Fruit fly (Drosophila melanogaster): Measurements from ENCODE around the gene Polr2D.

DNA sequence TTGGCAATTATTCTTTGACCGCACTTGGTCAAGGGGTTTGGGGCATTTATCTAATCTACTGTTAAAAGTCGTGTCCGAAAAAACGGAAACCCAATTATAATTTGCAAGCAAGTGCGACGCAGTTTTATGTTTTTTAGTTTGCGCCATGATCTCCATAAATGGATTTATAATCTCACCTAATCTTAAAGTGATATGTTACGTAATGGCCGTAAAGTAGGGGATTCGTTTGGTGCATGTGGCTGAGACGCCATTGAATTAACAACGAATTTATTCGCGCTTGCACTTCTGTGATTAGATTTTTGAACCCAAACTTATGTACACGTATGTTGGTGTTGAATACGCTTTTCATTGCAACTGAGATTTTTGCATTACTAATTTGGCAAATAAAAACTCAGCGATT lies 21.4 kb upstream of the Polr2D start:
- no peak for TF ChIP-seq Eip78C (GFP tag)
- TF ChIP-seq salr (GFP tag; optimal IDR thresholded peaks at IDR 0.05): no peak
- no peak for TF ChIP-seq CG8632 (GFP tag; optimal IDR thresholded peaks at IDR 0.05)
- no peak for TF ChIP-seq OdsH (GFP tag; optimal IDR thresholded peaks at IDR 0.05)
- TF ChIP-seq lz (GFP tag; optimal IDR thresholded peaks at IDR 0.05): no peak
- no peak for TF ChIP-seq Sox15 (GFP tag; optimal IDR thresholded peaks at IDR 0.05)
- no peak for TF ChIP-seq CG6808 (GFP tag; optimal IDR thresholded peaks at IDR 0.05)
- no peak for TF ChIP-seq dsx (GFP tag; optimal IDR thresholded peaks at IDR 0.05; ENCODE audit: poor library complexity, severe bottlenecking)
- no peak for TF ChIP-seq CG8319 (GFP tag; optimal IDR thresholded peaks at IDR 0.05)
- no peak for TF ChIP-seq esn (GFP tag; optimal IDR thresholded peaks at IDR 0.05)
- TF ChIP-seq Blimp-1 (GFP tag; optimal IDR thresholded peaks at IDR 0.05): no peak
- TF ChIP-seq CG11294 (GFP tag; IDR thresholded peaks at IDR 0.05): no peak
- no peak for TF ChIP-seq Sox102F (GFP tag; optimal IDR thresholded peaks at IDR 0.05)
